Worm (Caenorhabditis elegans): ENCODE results near the gene Y110A2AL.9.

Gene Y110A2AL.9

ce11 chrII:2894295-2894694 lies 27.9 kb upstream of the Y110A2AL.9 start, which contains the start of gene sqv-2:
Gene sqv-2 (minus strand): TSS chrII:2894395.
- TF ChIP-seq T23F11.4 (GFP tag; optimal IDR thresholded peaks at IDR 0.05) (no peak), ceh-6 (GFP tag; optimal IDR thresholded peaks at IDR 0.05) (no peak), fkh-6 (tag; optimal IDR thresholded peaks at IDR 0.05) (no peak), ttx-3 (tag; optimal IDR thresholded peaks at IDR 0.05) (no peak), tbx-7 (tag; optimal IDR thresholded peaks at IDR 0.05) (no peak), unc-55 (GFP tag; optimal IDR thresholded peaks at IDR 0.05) (no peak), ref-2 (tag; optimal IDR thresholded peaks at IDR 0.05) (no peak), nhr-11 (tag; optimal IDR thresholded peaks at IDR 0.05) (no peak), madf-2 (tag; optimal IDR thresholded peaks at IDR 0.05) (no peak), fax-1 (tag; optimal IDR thresholded peaks at IDR 0.05) (no peak), pax-1 (tag; optimal IDR thresholded peaks at IDR 0.05) (no peak), ceh-31 (tag; optimal IDR thresholded peaks at IDR 0.05) (no peak)

- TF ChIP-seq ceh-30 (tag; optimal IDR thresholded peaks at IDR 0.05) = no peak
- TF ChIP-seq unc-55 (GFP tag; optimal IDR thresholded peaks at IDR 0.05) = peak; percentile 19
- peak; percentile 56 for TF ChIP-seq F13H6.1 (tag; optimal IDR thresholded peaks at IDR 0.05)
- TF ChIP-seq ets-4 (tag; optimal IDR thresholded peaks at IDR 0.05) = peak; percentile 98
- peak; percentile 72 for TF ChIP-seq ref-2 (tag; optimal IDR thresholded peaks at IDR 0.05)
- peak; percentile 57 for TF ChIP-seq ceh-18 (tag; optimal IDR thresholded peaks at IDR 0.05)
- no peak for TF ChIP-seq syd-9 (tag; optimal IDR thresholded peaks at IDR 0.05)
- peak; percentile 76 for TF ChIP-seq zip-5 (tag; optimal IDR thresholded peaks at IDR 0.05)
- TF ChIP-seq hlh-8 (tag; optimal IDR thresholded peaks at IDR 0.05) = peak; percentile 79
- TF ChIP-seq pros-1 (tag; optimal IDR thresholded peaks at IDR 0.05) = peak; percentile 45
- peak; percentile 46 for TF ChIP-seq ceh-34 (tag; optimal IDR thresholded peaks at IDR 0.05)
- peak; percentile 47 for TF ChIP-seq eyg-1 (tag; optimal IDR thresholded peaks at IDR 0.05)
- TF ChIP-seq Y22D7AL.16 (tag; optimal IDR thresholded peaks at IDR 0.05) = peak; percentile 24
- peak; percentile 13 for TF ChIP-seq unc-86 (tag; optimal IDR thresholded peaks at IDR 0.05)
- TF ChIP-seq K09A11.1 (tag; optimal IDR thresholded peaks at IDR 0.05; ENCODE audit: insufficient read depth) = no peak
- TF ChIP-seq ztf-16 (tag; optimal IDR thresholded peaks at IDR 0.05) = peak; percentile 53
- no peak for TF ChIP-seq K02D7.2 (tag; optimal IDR thresholded peaks at IDR 0.05)
- TF ChIP-seq lim-6 (tag; optimal IDR thresholded peaks at IDR 0.05) = peak; percentile 92
- TF ChIP-seq madf-2 (tag; optimal IDR thresholded peaks at IDR 0.05) = peak; percentile 53
- peak; percentile 48 for TF ChIP-seq dmd-4 (tag; optimal IDR thresholded peaks at IDR 0.05; ENCODE audit: borderline replicate concordance)
- TF ChIP-seq rnt-1 (tag; optimal IDR thresholded peaks at IDR 0.05) = peak; percentile 92
- TF ChIP-seq hlh-30 (tag; optimal IDR thresholded peaks at IDR 0.05; ENCODE audit: insufficient read depth) = no peak
- TF ChIP-seq ceh-2 (tag; optimal IDR thresholded peaks at IDR 0.05) = peak; percentile 96
- TF ChIP-seq fax-1 (tag; optimal IDR thresholded peaks at IDR 0.05) = peak; percentile 44
- TF ChIP-seq ceh-31 (tag; optimal IDR thresholded peaks at IDR 0.05) = peak; percentile 99
- TF ChIP-seq che-1 (tag; optimal IDR thresholded peaks at IDR 0.05) = peak; percentile 8
- TF ChIP-seq ama-1 (optimal IDR thresholded peaks at IDR 0.05) = no peak
- peak; percentile 94 for TF ChIP-seq tbx-7 (tag; optimal IDR thresholded peaks at IDR 0.05)
- TF ChIP-seq unc-42 (tag; optimal IDR thresholded peaks at IDR 0.05) = peak; percentile 70
- peak; percentile 68 for TF ChIP-seq hlh-6 (tag; optimal IDR thresholded peaks at IDR 0.05)
- peak; percentile 91 for TF ChIP-seq ceh-48 (tag; optimal IDR thresholded peaks at IDR 0.05)
- TF ChIP-seq ceh-14 (tag; optimal IDR thresholded peaks at IDR 0.05) = peak; percentile 84
- no peak for TF ChIP-seq pat-9 (tag; optimal IDR thresholded peaks at IDR 0.05)
- TF ChIP-seq tbx-2 (tag; optimal IDR thresholded peaks at IDR 0.05) = peak; percentile 86
- no peak for TF ChIP-seq sdc-2 (tag; optimal IDR thresholded peaks at IDR 0.05)
- peak; percentile 99 for TF ChIP-seq C08G9.2 (tag; optimal IDR thresholded peaks at IDR 0.05)
- TF ChIP-seq elt-2 (tag; optimal IDR thresholded peaks at IDR 0.05) = peak; percentile 57
- peak; percentile 41 for TF ChIP-seq nfya-1 (tag; optimal IDR thresholded peaks at IDR 0.05)
- TF ChIP-seq ceh-9 (tag; optimal IDR thresholded peaks at IDR 0.05) = no peak
- no peak for TF ChIP-seq ceh-19 (GFP tag; optimal IDR thresholded peaks at IDR 0.05)
- TF ChIP-seq ahr-1 (tag; optimal IDR thresholded peaks at IDR 0.05) = peak; percentile 13
- peak; percentile 68 for TF ChIP-seq mec-3 (tag; optimal IDR thresholded peaks at IDR 0.05; ENCODE audit: borderline replicate concordance)
- peak; percentile 65 for TF ChIP-seq unc-3 (GFP tag; conservative IDR thresholded peaks at IDR 0.05)
- no peak for TF ChIP-seq unc-3 (tag; optimal IDR thresholded peaks at IDR 0.05)
Observed at ce11 chrII:2888957-2889630, 22.7 kb upstream of the Y110A2AL.9 start, which contains the start of gene pinn-1. Gene pinn-1 (minus strand): TSS chrII:2889007.
